Fruit fly (Drosophila melanogaster) whole organism, prepupa: ENCODE measurements around the gene Eip78C.

ENCODE experiments used
- Blimp-1 ChIP-seq: fragments of 200-800 bp; sonication (Bioruptor generic); optimal IDR thresholded peaks from 3 replicates; lab custom pipeline; 2017; ENCODE audit warnings: missing biosample characterization, missing genetic modification characterization, mild to moderate bottlenecking, moderate library complexity, missing genetic modification reagents
- CG10631 ChIP-seq: fragments of 200-800 bp; sonication (Bioruptor generic); optimal IDR thresholded peaks from 2 replicates; lab custom pipeline; 2016; ENCODE audit warnings: missing biosample characterization, missing genetic modification characterization
- CG10669 ChIP-seq: fragments of 200-800 bp; sonication (Bioruptor generic); optimal IDR thresholded peaks from 3 replicates; lab custom pipeline; 2018; ENCODE audit warnings: missing biosample characterization, mild to moderate bottlenecking, missing genetic modification characterization, moderate library complexity
- CG11294 ChIP-seq: fragments of 200-800 bp; sonication (Bioruptor generic); IDR thresholded peaks from 2 replicates; pipeline ENCODE4 v1.3.6; 2022; ENCODE audit warnings: missing biosample characterization, missing genetic modification characterization
- CG11762 ChIP-seq: fragments of 200-800 bp; sonication (Bioruptor generic); optimal IDR thresholded peaks from 3 replicates; lab custom pipeline; 2016; ENCODE audit warnings: missing biosample characterization, missing genetic modification characterization; ENCODE audit not compliant: insufficient read depth
- CG11902 ChIP-seq: fragments of 200-800 bp; sonication (Bioruptor generic); optimal IDR thresholded peaks from 3 replicates; lab custom pipeline; 2016; ENCODE audit warnings: missing biosample characterization, missing genetic modification characterization
- CG15336 ChIP-seq: fragments of 200-800 bp; sonication (Bioruptor generic); IDR thresholded peaks from 2 replicates; pipeline ENCODE4 v1.3.6; 2022; ENCODE audit warnings: missing biosample characterization, missing genetic modification characterization
- CG1621 ChIP-seq: fragments of 200-800 bp; sonication (Bioruptor generic); optimal IDR thresholded peaks from 3 replicates; lab custom pipeline; 2018; ENCODE audit warnings: missing biosample characterization, mild to moderate bottlenecking, missing genetic modification characterization
- CG16779 ChIP-seq: fragments of 200-800 bp; sonication (Bioruptor generic); optimal IDR thresholded peaks from 3 replicates; lab custom pipeline; 2017; ENCODE audit warnings: missing biosample characterization, mild to moderate bottlenecking, missing genetic modification characterization
- CG31627 ChIP-seq: fragments of 200-800 bp; sonication (Bioruptor generic); optimal IDR thresholded peaks from 3 replicates; lab custom pipeline; 2016; ENCODE audit warnings: missing biosample characterization, missing genetic modification characterization
- CG34406 ChIP-seq: fragments of 200-800 bp; sonication (Bioruptor generic); optimal IDR thresholded peaks from 3 replicates; lab custom pipeline; 2016; ENCODE audit warnings: missing biosample characterization, missing genetic modification characterization
- CG3919 ChIP-seq: fragments of 200-800 bp; sonication (Bioruptor generic); optimal IDR thresholded peaks from 3 replicates; lab custom pipeline; 2016; ENCODE audit warnings: missing biosample characterization, missing genetic modification characterization
- CG6163 ChIP-seq: fragments of 200-800 bp; sonication (Bioruptor generic); IDR thresholded peaks from 3 replicates; pipeline ENCODE4 v1.3.6; 2022; ENCODE audit warnings: missing biosample characterization, missing genetic modification characterization
- CG6808 ChIP-seq: fragments of 200-800 bp; sonication (Bioruptor generic); optimal IDR thresholded peaks from 3 replicates; lab custom pipeline; 2017; ENCODE audit warnings: missing biosample characterization, missing genetic modification characterization, mild to moderate bottlenecking, moderate library complexity, missing genetic modification reagents
- CG7368 ChIP-seq: fragments of 200-800 bp; sonication (Bioruptor generic); optimal IDR thresholded peaks from 3 replicates; lab custom pipeline; 2016; ENCODE audit warnings: missing biosample characterization, missing genetic modification characterization
- CG8119 ChIP-seq: fragments of 200-800 bp; sonication (Bioruptor generic); IDR thresholded peaks from 3 replicates; pipeline ENCODE4 v1.3.6; 2022; ENCODE audit warnings: missing biosample characterization, missing genetic modification characterization
- CG8319 ChIP-seq: fragments of 200-800 bp; sonication (Bioruptor generic); optimal IDR thresholded peaks from 3 replicates; lab custom pipeline; 2016; ENCODE audit warnings: missing biosample characterization, missing genetic modification characterization
- CG9139 ChIP-seq: fragments of 200-800 bp; sonication (Bioruptor generic); optimal IDR thresholded peaks from 3 replicates; lab custom pipeline; 2017; ENCODE audit warnings: missing biosample characterization, mild to moderate bottlenecking, missing genetic modification characterization
- Eip75B ChIP-seq: fragments of 200-800 bp; sonication (Bioruptor generic); optimal IDR thresholded peaks from 3 replicates; lab custom pipeline; 2016; ENCODE audit warnings: missing biosample characterization, missing genetic modification characterization
- Eip78C ChIP-seq: fragments of 200-800 bp; sonication (Bioruptor generic); peaks from one replicate; lab custom pipeline; 2016; ENCODE audit warnings: missing biosample characterization, missing genetic modification characterization
- Eip93F ChIP-seq: fragments of 200-800 bp; sonication (Bioruptor generic); optimal IDR thresholded peaks from 2 replicates; lab custom pipeline; 2016; ENCODE audit warnings: missing biosample characterization, mild to moderate bottlenecking, missing genetic modification characterization
- Ets21C ChIP-seq: fragments of 200-800 bp; sonication (Bioruptor generic); optimal IDR thresholded peaks from 3 replicates; lab custom pipeline; 2016; ENCODE audit warnings: missing biosample characterization, missing genetic modification characterization
- Ets96B ChIP-seq: fragments of 200-800 bp; optimal IDR thresholded peaks from 2 replicates; lab custom pipeline; 2019; ENCODE audit warnings: missing biosample characterization, mild to moderate bottlenecking, missing genetic modification characterization, moderate library complexity
- Hr38 ChIP-seq: sonication (Bioruptor generic); optimal IDR thresholded peaks from 2 replicates; lab custom pipeline; 2016; ENCODE audit warnings: missing biosample characterization, missing genetic modification characterization
- Hr39 ChIP-seq: fragments of 200-800 bp; sonication (Bioruptor generic); optimal IDR thresholded peaks from 2 replicates; lab custom pipeline; 2016; ENCODE audit warnings: missing biosample characterization, missing genetic modification characterization
- Hr4 ChIP-seq: fragments of 200-800 bp; sonication (Bioruptor generic); optimal IDR thresholded peaks from 3 replicates; lab custom pipeline; 2016; ENCODE audit warnings: missing biosample characterization, missing genetic modification characterization
- Lpt ChIP-seq: fragments of 200-800 bp; sonication (Bioruptor generic); optimal IDR thresholded peaks from 3 replicates; lab custom pipeline; 2016; ENCODE audit warnings: missing biosample characterization, missing genetic modification characterization
- Met ChIP-seq: fragments of 200-800 bp; sonication (Bioruptor generic); optimal IDR thresholded peaks from 3 replicates; lab custom pipeline; 2016; ENCODE audit warnings: missing biosample characterization, missing genetic modification characterization
- OdsH ChIP-seq: fragments of 200-800 bp; sonication (Bioruptor generic); optimal IDR thresholded peaks from 3 replicates; lab custom pipeline; 2016; ENCODE audit warnings: missing biosample characterization, missing genetic modification characterization
- Smox ChIP-seq: fragments of 200-800 bp; sonication (Bioruptor generic); optimal IDR thresholded peaks from 3 replicates; lab custom pipeline; 2016; ENCODE audit warnings: missing biosample characterization, missing genetic modification characterization
- Sox102F ChIP-seq: fragments of 200-800 bp; sonication (Bioruptor generic); optimal IDR thresholded peaks from 2 replicates; lab custom pipeline; 2016; ENCODE audit warnings: missing biosample characterization, mild to moderate bottlenecking, missing genetic modification characterization
- Sox15 ChIP-seq: fragments of 200-800 bp; sonication (Bioruptor generic); optimal IDR thresholded peaks from 3 replicates; lab custom pipeline; 2016; ENCODE audit warnings: missing biosample characterization, missing genetic modification characterization
- achi ChIP-seq: fragments of 200-800 bp; sonication (Bioruptor generic); optimal IDR thresholded peaks from 3 replicates; lab custom pipeline; 2016; ENCODE audit warnings: missing biosample characterization, missing genetic modification characterization
- acj6 ChIP-seq: fragments of 200-800 bp; sonication (Bioruptor generic); optimal IDR thresholded peaks from 3 replicates; lab custom pipeline; 2016; ENCODE audit warnings: missing biosample characterization, missing genetic modification characterization
- dsx ChIP-seq: fragments of 200-800 bp; optimal IDR thresholded peaks from 3 replicates; lab custom pipeline; 2019; ENCODE audit warnings: missing biosample characterization, mild to moderate bottlenecking, missing genetic modification characterization, moderate library complexity; ENCODE audit not compliant: poor library complexity, severe bottlenecking
- eg ChIP-seq: fragments of 200-800 bp; sonication (Bioruptor generic); IDR thresholded peaks from 3 replicates; pipeline ENCODE4 v1.3.6; 2022; ENCODE audit warnings: missing biosample characterization, missing genetic modification characterization
- esn ChIP-seq: fragments of 200-800 bp; sonication (Bioruptor generic); optimal IDR thresholded peaks from 2 replicates; lab custom pipeline; 2016; ENCODE audit warnings: missing biosample characterization, mild to moderate bottlenecking, missing genetic modification characterization, moderate library complexity
- fd59A ChIP-seq: fragments of 200-800 bp; sonication (Bioruptor generic); optimal IDR thresholded peaks from 2 replicates; lab custom pipeline; 2017; ENCODE audit warnings: missing biosample characterization, mild to moderate bottlenecking, missing genetic modification characterization, missing genetic modification reagents
- fd85E ChIP-seq: fragments of 200-800 bp; sonication (Bioruptor generic); optimal IDR thresholded peaks from 3 replicates; lab custom pipeline; 2016; ENCODE audit warnings: missing biosample characterization, missing genetic modification characterization
- ss ChIP-seq, 2 experiments: fragments of 200-800 bp; sonication (Bioruptor generic); optimal IDR thresholded peaks; 2 replicates in 1 of 2; 3 replicates in 1 of 2; lab custom pipeline; 2017 to 2018; ENCODE audit warnings: mild to moderate bottlenecking in 2 of 2, missing biosample characterization in 2 of 2, missing genetic modification characterization in 2 of 2, moderate library complexity in 1 of 2
- svp ChIP-seq: fragments of 200-800 bp; sonication (Bioruptor generic); peaks from one replicate; lab custom pipeline; 2016; ENCODE audit warnings: missing biosample characterization, missing genetic modification characterization
- topi ChIP-seq: fragments of 200-800 bp; sonication (Bioruptor generic); optimal IDR thresholded peaks from 3 replicates; lab custom pipeline; 2016; ENCODE audit warnings: missing biosample characterization, missing genetic modification characterization
- vri ChIP-seq: fragments of 200-800 bp; sonication (Bioruptor generic); optimal IDR thresholded peaks from 3 replicates; lab custom pipeline; 2016; ENCODE audit warnings: missing biosample characterization, mild to moderate bottlenecking, missing genetic modification characterization

Eip78C gene

dm6 chr3L:21251381-21251780 lies 25.0 kb downstream of the Eip78C start (continued):
- TF ChIP-seq eg (GFP tag; lab: Robert Waterston, UW) (0 out of 3 replicates have a peak, but pooled peaks have one; percentile 50), Met (GFP tag; lab: Kevin White, UChicago) (peak; percentile 50), CG6808 (peak; percentile 71), Hr4 (peak; percentile 34), Ets21C (GFP tag; lab: Kevin White, UChicago) (peak; percentile 9), esn (peak; percentile 56), Eip78C (peak; percentile 96), Eip93F (GFP tag; lab: Kevin White, UChicago) (no peak), CG16779 (no peak), Hr38 (no peak), CG8319 (GFP tag; lab: Kevin White, UChicago) (peak; percentile 38), CG9139 (GFP tag; lab: Kevin White, UChicago) (peak; percentile 41), dsx (GFP tag; lab: Kevin White, UChicago) (peak; percentile 95), OdsH (peak; percentile 62), CG11294 (GFP tag; lab: Robert Waterston, UW) (peak; percentile 20; the same call in 1 of the 2 replicates), fd85E (GFP tag; lab: Kevin White, UChicago) (no peak), fd59A (GFP tag; lab: Kevin White, UChicago) (peak; percentile 65), CG10631 (GFP tag; lab: Kevin White, UChicago) (peak; percentile 59), Sox102F (GFP tag; lab: Kevin White, UChicago) (peak; percentile 29)

dm6 chr3L:21252525-21252924 lies 26.1 kb downstream of the Eip78C start:
- TF ChIP-seq Hr39 (GFP tag; lab: Kevin White, UChicago) = peak; percentile 8
- no peak for TF ChIP-seq dsx (GFP tag; lab: Kevin White, UChicago)
- TF ChIP-seq svp (GFP tag; lab: Kevin White, UChicago) = peak; percentile 84
- peak; percentile 13 for TF ChIP-seq Sox102F (GFP tag; lab: Kevin White, UChicago)
- peak; percentile 95 for TF ChIP-seq CG11902 (GFP tag; lab: Kevin White, UChicago)
- 0 out of 3 replicates have a peak, but pooled peaks have one; percentile 8 for TF ChIP-seq CG8119 (GFP tag; lab: Robert Waterston, UW)
- TF ChIP-seq ss (GFP tag; optimal IDR thresholded peaks at IDR 0.05; lab: Kevin White, UChicago) = peak in 1 of 2 experiments; percentile 40
- TF ChIP-seq CG34406 = no peak
- peak; percentile 15; the same call in 1 of the 3 replicates for TF ChIP-seq eg (GFP tag; lab: Robert Waterston, UW)
- no peak for TF ChIP-seq CG10631 (GFP tag; lab: Kevin White, UChicago)
- TF ChIP-seq CG11294 (GFP tag; lab: Robert Waterston, UW) = no peak

- TF ChIP-seq acj6 (GFP tag; lab: Kevin White, UChicago) = peak; percentile 65
- TF ChIP-seq Ets96B (tag; lab: Kevin White, UChicago) = peak; percentile 80
- no peak for TF ChIP-seq CG7368 (GFP tag; lab: Kevin White, UChicago)
- peak; percentile 66 for TF ChIP-seq CG3919 (GFP tag; lab: Kevin White, UChicago)
- TF ChIP-seq fd59A (GFP tag; lab: Kevin White, UChicago) = peak; percentile 51
- peak; percentile 34 for TF ChIP-seq CG16779
- TF ChIP-seq topi (GFP tag; lab: Kevin White, UChicago) = peak; percentile 68
- peak; percentile 25 for TF ChIP-seq Hr4
- TF ChIP-seq CG10631 (GFP tag; lab: Kevin White, UChicago) = peak; percentile 83
- no peak for TF ChIP-seq Blimp-1 (GFP tag; lab: Kevin White, UChicago)
- no peak for TF ChIP-seq CG8119 (GFP tag; lab: Robert Waterston, UW)
- no peak for TF ChIP-seq CG11762 (GFP tag; lab: Kevin White, UChicago)
- no peak for TF ChIP-seq CG31627 (GFP tag; lab: Kevin White, UChicago)
- no peak for TF ChIP-seq CG1621
- TF ChIP-seq Lpt (GFP tag; lab: Kevin White, UChicago) = no peak
- peak; percentile 31 for TF ChIP-seq CG8319 (GFP tag; lab: Kevin White, UChicago)
- no peak for TF ChIP-seq CG15336 (GFP tag; lab: Robert Waterston, UW)
- peak; percentile 40; the same call in 1 of the 3 replicates for TF ChIP-seq CG6163 (GFP tag; lab: Robert Waterston, UW)
- TF ChIP-seq OdsH = peak; percentile 47
- TF ChIP-seq Hr39 (GFP tag; lab: Kevin White, UChicago) = peak; percentile 0
- peak; percentile 50 for TF ChIP-seq achi (GFP tag; lab: Kevin White, UChicago)
- TF ChIP-seq CG9139 (GFP tag; lab: Kevin White, UChicago) = no peak
- TF ChIP-seq Smox (GFP tag; lab: Kevin White, UChicago) = peak; percentile 56
- TF ChIP-seq Eip75B (GFP tag; lab: Kevin White, UChicago) = peak; percentile 27
- peak; percentile 80 for TF ChIP-seq CG10669 (GFP tag; lab: Kevin White, UChicago)
- TF ChIP-seq Sox15 (GFP tag; lab: Kevin White, UChicago) = peak; percentile 31
- TF ChIP-seq vri (GFP tag; lab: Kevin White, UChicago) = no peak
- TF ChIP-seq CG11294 (GFP tag; lab: Robert Waterston, UW) = no peak
- peak; percentile 47 for TF ChIP-seq dsx (GFP tag; lab: Kevin White, UChicago)
These were observed 26.7 kb downstream of the Eip78C start for dm6 chr3L:21252932-21253760.
